Worm (Caenorhabditis elegans) whole organism, early embryonic: ENCODE results near the gene T10H4.4.

Source experiments
- ceh-13 ChIP-seq: fragments of 200-800 bp; sonication (Bioruptor generic); optimal IDR thresholded peaks from 2 replicates; lab custom pipeline; 2018; ENCODE audit warnings: mild to moderate bottlenecking, missing genetic modification characterization, missing compliant biosample characterization
- hmbx-1 ChIP-seq: sonication (generic microtip); optimal IDR thresholded peaks from 2 replicates; lab custom pipeline; 2016; ENCODE audit warnings: mild to moderate bottlenecking, missing genetic modification characterization, missing compliant biosample characterization
- tra-4 ChIP-seq: sonication (generic microtip); optimal IDR thresholded peaks from 2 replicates; lab custom pipeline; 2017; ENCODE audit warnings: missing genetic modification characterization, missing compliant biosample characterization

DNA sequence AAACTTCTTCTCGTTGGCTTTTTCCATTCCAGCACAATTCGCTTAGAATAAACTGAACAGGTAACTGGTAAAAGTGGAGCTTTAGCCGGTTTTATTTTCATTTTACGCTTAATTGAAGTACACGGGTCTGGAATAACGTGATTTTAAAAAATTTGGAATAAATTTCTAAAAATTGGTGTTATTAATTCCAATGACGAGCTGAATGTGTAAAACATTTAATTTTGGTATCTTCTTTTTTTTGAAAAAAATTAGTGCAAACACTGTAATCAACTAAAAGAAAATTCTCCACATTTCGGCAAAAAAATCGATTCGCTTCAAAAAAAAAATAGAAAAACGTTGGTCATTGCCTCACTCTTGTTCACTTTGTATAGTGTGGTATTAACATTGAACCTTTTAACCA is at the start of gene T10H4.4:
- TF ChIP-seq ceh-13, result no peak
- no peak for TF ChIP-seq tra-4 (tag; lab: Kevin White, UChicago)
- TF ChIP-seq hmbx-1, result no peak
